ENCODE assay signal across 4 worm cellular contexts in the genomic region with DNA sequence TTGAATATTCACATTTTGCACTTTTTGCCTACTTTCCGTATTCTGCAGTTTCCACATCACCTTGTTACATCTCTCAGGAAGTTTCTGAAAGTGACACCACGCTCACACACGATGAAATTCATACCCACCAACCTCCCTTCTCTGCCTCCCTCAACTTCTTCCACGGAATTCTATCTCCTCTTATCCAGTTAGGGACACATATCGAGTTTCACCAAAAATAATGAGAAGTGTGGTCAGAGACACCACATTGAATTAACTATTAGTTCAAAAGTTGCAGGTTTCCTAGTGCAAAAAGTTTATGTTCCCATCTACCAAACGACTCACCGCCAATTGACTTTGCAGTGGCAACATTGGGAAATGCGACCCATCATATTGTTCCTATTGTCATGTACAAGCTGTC.
A peak's percentile ranks its signal among the peaks of the same experiment; 100 is the strongest.
TF ChIP-seq lines count a peak whose summit lies in the region.

No protein-coding gene starts in this region.

TF ChIP-seq in whole organism, L1 larva, 84 proteins besides CTCF, POLR2A, EP300 and RAD21:
- TF ChIP-seq unc-86 (tag; optimal IDR thresholded peaks at IDR 0.05; lab: Kevin White, UChicago) (no peak), nhr-85 (tag; lab: Kevin White, UChicago) (peak; percentile 17), ceh-63 (GFP tag; optimal IDR thresholded peaks at IDR 0.05; lab: Kevin White, UChicago) (no peak), snpc-4 (tag; optimal IDR thresholded peaks at IDR 0.05; lab: Kevin White, UChicago) (no peak)

TF ChIP-seq in whole organism, L4 larva, 104 proteins besides CTCF, POLR2A, EP300 and RAD21:
- TF ChIP-seq pha-4 (GFP tag; IDR thresholded peaks at IDR 0.05; lab: Robert Waterston, UW) (no peak), pha-4 (tag; optimal IDR thresholded peaks at IDR 0.05; lab: Kevin White, UChicago) (no peak), ces-1 (GFP tag; optimal IDR thresholded peaks at IDR 0.05; lab: Kevin White, UChicago) (no peak), unc-62 (GFP tag; optimal IDR thresholded peaks at IDR 0.05 in 1 of 2; lab: Kevin White, UChicago) (peak in 1 of 2 experiments; percentile 96), unc-62 (tag; optimal IDR thresholded peaks at IDR 0.05; lab: Kevin White, UChicago) (no peak), aha-1 (tag; lab: Kevin White, UChicago) (peak; percentile 29)

TF ChIP-seq in whole organism, late embryonic, 69 proteins besides CTCF, POLR2A, EP300 and RAD21:
- TF ChIP-seq nhr-11 (tag; optimal IDR thresholded peaks at IDR 0.05; lab: Kevin White, UChicago) (no peak), unc-86 (tag; optimal IDR thresholded peaks at IDR 0.05; lab: Kevin White, UChicago) (no peak), syd-9 (tag; optimal IDR thresholded peaks at IDR 0.05; lab: Kevin White, UChicago) (no peak), dmd-4 (tag; optimal IDR thresholded peaks at IDR 0.05; lab: Kevin White, UChicago; ENCODE audit: borderline replicate concordance) (no peak), ref-2 (tag; optimal IDR thresholded peaks at IDR 0.05; lab: Kevin White, UChicago) (no peak), ceh-22 (tag; optimal IDR thresholded peaks at IDR 0.05; lab: Kevin White, UChicago) (no peak), ceh-34 (tag; optimal IDR thresholded peaks at IDR 0.05; lab: Kevin White, UChicago) (peak; percentile 17), C08G9.2 (tag; optimal IDR thresholded peaks at IDR 0.05; lab: Kevin White, UChicago) (no peak), tbx-7 (tag; optimal IDR thresholded peaks at IDR 0.05; lab: Kevin White, UChicago) (no peak), sox-2 (GFP tag; IDR thresholded peaks at IDR 0.05; lab: Robert Waterston, UW) (no peak), sdc-2 (tag; optimal IDR thresholded peaks at IDR 0.05; lab: Kevin White, UChicago) (no peak), nhr-232 (tag; optimal IDR thresholded peaks at IDR 0.05; lab: Kevin White, UChicago) (no peak), ceh-31 (tag; optimal IDR thresholded peaks at IDR 0.05; lab: Kevin White, UChicago) (no peak), ets-4 (tag; optimal IDR thresholded peaks at IDR 0.05; lab: Kevin White, UChicago) (no peak), pag-3 (tag; optimal IDR thresholded peaks at IDR 0.05; lab: Kevin White, UChicago; ENCODE audit: borderline replicate concordance) (no peak), ceh-19 (GFP tag; optimal IDR thresholded peaks at IDR 0.05; lab: Kevin White, UChicago) (peak; percentile 17), madf-2 (tag; optimal IDR thresholded peaks at IDR 0.05; lab: Kevin White, UChicago) (no peak), fkh-10 (GFP tag; optimal IDR thresholded peaks at IDR 0.05; lab: Kevin White, UChicago) (no peak), che-1 (tag; optimal IDR thresholded peaks at IDR 0.05; lab: Kevin White, UChicago) (no peak), ceh-9 (tag; optimal IDR thresholded peaks at IDR 0.05; lab: Kevin White, UChicago) (no peak), unc-3 (GFP tag; conservative IDR thresholded peaks at IDR 0.05; lab: Robert Waterston, UW) (no peak), unc-3 (tag; optimal IDR thresholded peaks at IDR 0.05; lab: Kevin White, UChicago) (no peak), ceh-30 (tag; optimal IDR thresholded peaks at IDR 0.05; lab: Kevin White, UChicago) (no peak), hlh-13 (GFP tag; optimal IDR thresholded peaks at IDR 0.05; lab: Kevin White, UChicago) (no peak), tbx-2 (tag; optimal IDR thresholded peaks at IDR 0.05; lab: Kevin White, UChicago) (no peak), unc-42 (tag; optimal IDR thresholded peaks at IDR 0.05; lab: Kevin White, UChicago) (peak; percentile 41), elt-4 (tag; optimal IDR thresholded peaks at IDR 0.05; lab: Kevin White, UChicago) (no peak), hlh-8 (tag; optimal IDR thresholded peaks at IDR 0.05; lab: Kevin White, UChicago) (no peak)

TF ChIP-seq in whole organism, mixed stage, embryonic, 35 proteins besides CTCF, POLR2A, EP300 and RAD21:
- TF ChIP-seq ces-1 (GFP tag; optimal IDR thresholded peaks at IDR 0.05; lab: Kevin White, UChicago), result peak; percentile 38
- TF ChIP-seq nhr-2 (tag; optimal IDR thresholded peaks at IDR 0.05; lab: Kevin White, UChicago), result no peak

Comparison
In these comparisons a context has a peak if more than half of its experiments do, and no peak if none do; other contexts are left out.
1. Of the 29 proteins assayed by ChIP-seq in both whole organism, L4 larva and whole organism, L1 larva: peak only in whole organism, L4 larva: aha-1; only in whole organism, L1 larva: none; in both: none; in neither: 27; mixed calls (peak in some experiments, not most) for 1.